Worm (Caenorhabditis elegans) whole organism, mixed stage, embryonic: ENCODE measurements around the gene H27A22.1.

Experiments
- ceh-43 ChIP-seq: fragments of 200-800 bp; sonication (Bioruptor generic); optimal IDR thresholded peaks from 2 replicates; lab custom pipeline; 2018; ENCODE audit warnings: mild to moderate bottlenecking, missing genetic modification characterization, moderate library complexity, missing compliant biosample characterization
- elt-3 ChIP-seq: fragments of 150-350 bp; optimal IDR thresholded peaks from 2 replicates; lab custom pipeline; 2014; ENCODE audit warnings: missing biosample characterization, missing genetic modification characterization
- nhr-237 ChIP-seq: fragments of 150-350 bp; optimal IDR thresholded peaks from 2 replicates; lab custom pipeline; 2014; ENCODE audit warnings: missing biosample characterization, missing genetic modification characterization
- nhr-28 ChIP-seq: fragments of 150-350 bp; optimal IDR thresholded peaks from 2 replicates; lab custom pipeline; 2014; ENCODE audit warnings: missing biosample characterization, missing genetic modification characterization
- nhr-76 ChIP-seq: sonication (generic microtip); optimal IDR thresholded peaks from 2 replicates; lab custom pipeline; 2017; ENCODE audit warnings: missing biosample characterization, missing genetic modification characterization
- unc-39 ChIP-seq: fragments of 150-350 bp; optimal IDR thresholded peaks from 2 replicates; lab custom pipeline; 2014; ENCODE audit warnings: missing biosample characterization, missing genetic modification characterization

DNA sequence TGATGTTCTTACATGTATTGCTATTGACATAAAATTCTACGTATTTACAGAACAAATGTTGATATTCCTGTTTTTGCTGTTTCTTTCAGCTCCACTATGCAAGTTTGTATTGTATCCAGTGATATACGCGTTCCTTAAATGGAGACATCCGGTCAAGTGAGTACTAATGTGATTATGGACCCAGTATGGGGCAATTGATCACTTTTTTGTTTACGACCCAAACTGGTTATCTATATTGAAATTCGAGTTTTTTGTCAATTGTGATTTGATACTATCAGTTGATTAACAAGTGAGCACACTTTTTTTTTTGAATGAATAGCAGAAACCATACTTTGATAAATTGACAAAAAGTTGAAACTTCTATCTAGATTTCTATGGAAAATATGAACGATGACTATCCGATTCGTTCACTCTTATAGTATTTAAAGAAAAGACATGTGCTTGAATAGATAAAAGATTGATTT lies 20.5 kb upstream of the H27A22.1 start, which contains the start of gene T21C9.6:
- TF ChIP-seq nhr-28, result no peak
- no peak for TF ChIP-seq ceh-43 (GFP tag; lab: Kevin White, UChicago)
- no peak for TF ChIP-seq elt-3 (tag; lab: Kevin White, UChicago)
- TF ChIP-seq nhr-237 (tag; lab: Kevin White, UChicago), result no peak
- no peak for TF ChIP-seq unc-39 (tag; lab: Kevin White, UChicago)
- TF ChIP-seq nhr-76, result no peak
